Fruit fly (Drosophila melanogaster): Measurements from ENCODE around the gene eIF4E1.

Gene eIF4E1

DNA sequence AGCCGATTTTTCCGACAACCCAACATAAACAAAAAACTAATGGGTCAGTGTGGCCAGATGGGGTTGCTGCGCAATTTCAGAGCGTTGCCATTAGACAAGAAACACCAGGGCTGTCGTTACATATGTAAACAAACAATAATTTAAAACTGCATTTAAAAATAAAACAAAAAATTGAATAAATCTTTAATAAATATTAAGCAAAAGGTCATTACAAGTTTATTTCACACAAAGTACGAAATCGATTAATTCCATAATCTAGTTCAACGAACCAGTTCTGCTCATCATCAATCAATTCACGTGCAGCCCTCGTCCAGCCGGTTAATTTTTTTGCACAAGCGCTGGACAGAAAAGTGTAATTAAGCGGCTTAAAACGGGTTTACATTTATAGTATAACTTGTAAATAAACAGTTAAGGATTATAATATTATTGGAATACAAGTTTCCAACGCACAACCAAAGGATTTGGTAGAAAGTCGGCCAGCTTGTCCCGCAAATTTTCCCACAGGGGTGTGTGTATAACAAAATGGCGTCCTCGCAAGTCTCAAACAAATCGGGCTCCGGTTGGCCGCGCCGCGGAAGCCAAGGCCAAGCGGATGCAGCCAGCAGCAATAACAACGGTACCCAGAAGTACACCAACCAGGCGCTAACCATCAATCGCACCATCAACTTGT lies 8.6 kb upstream of the eIF4E1 start, which contains the start of the genes CG4022 and Cpsf5 (continued):
- TF ChIP-seq corto (GFP tag; optimal IDR thresholded peaks at IDR 0.05) (no peak), ewg (GFP tag; optimal IDR thresholded peaks at IDR 0.05) (peak; percentile 79), Deaf1 (tag; optimal IDR thresholded peaks at IDR 0.05) (peak; percentile 60), pho (GFP tag; optimal IDR thresholded peaks at IDR 0.05) (peak; percentile 67), CG6854 (GFP tag; optimal IDR thresholded peaks at IDR 0.05) (no peak), br (optimal IDR thresholded peaks at IDR 0.05) (no peak), Dad (GFP tag; optimal IDR thresholded peaks at IDR 0.05) (peak; percentile 34), CG16779 (GFP tag; IDR thresholded peaks at IDR 0.05) (no peak), oc (tag; optimal IDR thresholded peaks at IDR 0.05) (peak; percentile 63), sna (GFP tag; IDR thresholded peaks at IDR 0.05; ENCODE audit: partially characterized antibody) (no peak), gt (GFP tag; IDR thresholded peaks at IDR 0.05) (peak; percentile 40; the same call in 1 of the 2 replicates), crp (GFP tag; optimal IDR thresholded peaks at IDR 0.05) (peak in 1 of 2 experiments; percentile 53), CG9932 (GFP tag; IDR thresholded peaks at IDR 0.05) (peak; percentile 93), Trl (optimal IDR thresholded peaks at IDR 0.05) (no peak), Trl (GFP tag; optimal IDR thresholded peaks at IDR 0.05) (peak; percentile 57), CG8359 (GFP tag; optimal IDR thresholded peaks at IDR 0.05; ENCODE audit: borderline replicate concordance) (no peak), CG11723 (GFP tag; optimal IDR thresholded peaks at IDR 0.05) (peak; percentile 52), CG18764 (GFP tag; optimal IDR thresholded peaks at IDR 0.05) (peak; percentile 63), Usf (GFP tag; optimal IDR thresholded peaks at IDR 0.05) (peak; percentile 32), Dip2 (GFP tag; IDR thresholded peaks at IDR 0.05) (no peak), NfI (GFP tag; optimal IDR thresholded peaks at IDR 0.05) (peak; percentile 87), sqz (GFP tag; optimal IDR thresholded peaks at IDR 0.05) (peak; percentile 84), Dip3 (GFP tag; optimal IDR thresholded peaks at IDR 0.05) (peak; percentile 53), HLHmδ (GFP tag; optimal IDR thresholded peaks at IDR 0.05) (no peak), mam (GFP tag; optimal IDR thresholded peaks at IDR 0.05) (peak; percentile 73), CG42726 (GFP tag; IDR thresholded peaks at IDR 0.05; ENCODE audit: partially characterized antibody) (no peak), sc (optimal IDR thresholded peaks at IDR 0.05) (no peak), sc (GFP tag; optimal IDR thresholded peaks at IDR 0.05) (peak; percentile 16), CG10543 (GFP tag; optimal IDR thresholded peaks at IDR 0.05) (peak; percentile 92), emc (GFP tag; optimal IDR thresholded peaks at IDR 0.05) (peak; percentile 27), Nf-YB (GFP tag; optimal IDR thresholded peaks at IDR 0.05) (peak; percentile 70), CG11456 (GFP tag; IDR thresholded peaks at IDR 0.05) (peak; percentile 78; the same call in 2 of the 3 replicates), Ets65A (GFP tag) (peak; percentile 90), jigr1 (GFP tag; IDR thresholded peaks at IDR 0.05) (no peak), Ptx1 (GFP tag; IDR thresholded peaks at IDR 0.05) (peak; percentile 84), Max (GFP tag; optimal IDR thresholded peaks at IDR 0.05) (peak; percentile 86), zen2 (GFP tag; IDR thresholded peaks at IDR 0.05; ENCODE audit: partially characterized antibody) (no peak; the same call in 2 of the 3 replicates), CG4404 (GFP tag; IDR thresholded peaks at IDR 0.05) (peak; percentile 76), zen (tag; optimal IDR thresholded peaks at IDR 0.05) (peak; percentile 86), nmo (GFP tag; optimal IDR thresholded peaks at IDR 0.05) (peak; percentile 91), CG30431 (GFP tag; optimal IDR thresholded peaks at IDR 0.05) (peak; percentile 52), CG18011 (GFP tag; optimal IDR thresholded peaks at IDR 0.05) (peak; percentile 58), D19B (GFP tag; optimal IDR thresholded peaks at IDR 0.05) (peak; percentile 45), CG15601 (tag; optimal IDR thresholded peaks at IDR 0.05) (peak; percentile 86), repo (GFP tag; optimal IDR thresholded peaks at IDR 0.05) (peak; percentile 2), PHDP (tag; optimal IDR thresholded peaks at IDR 0.05) (peak; percentile 87), kah (GFP tag; optimal IDR thresholded peaks at IDR 0.05) (peak; percentile 22), psq (GFP tag; optimal IDR thresholded peaks at IDR 0.05) (no peak), CG4617 (GFP tag; optimal IDR thresholded peaks at IDR 0.05; ENCODE audit: borderline replicate concordance) (peak; percentile 85), ken (GFP tag; IDR thresholded peaks at IDR 0.05) (peak; percentile 87)
